Fruit fly (Drosophila melanogaster) whole organism, prepupa: Measurements from ENCODE around the gene CG16995.
A peak's percentile ranks its signal among the peaks of the same experiment; 100 is the strongest.

Experiments used
- Blimp-1 ChIP-seq: fragments of 200-800 bp; sonication (Bioruptor generic); optimal IDR thresholded peaks from 3 replicates; lab custom pipeline; 2017; ENCODE audit warnings: missing biosample characterization, missing genetic modification characterization, mild to moderate bottlenecking, moderate library complexity, missing genetic modification reagents
- CG10631 ChIP-seq: fragments of 200-800 bp; sonication (Bioruptor generic); optimal IDR thresholded peaks from 2 replicates; lab custom pipeline; 2016; ENCODE audit warnings: missing biosample characterization, missing genetic modification characterization
- CG11294 ChIP-seq: fragments of 200-800 bp; sonication (Bioruptor generic); IDR thresholded peaks from 2 replicates; pipeline ENCODE4 v1.3.6; 2022; ENCODE audit warnings: missing biosample characterization, missing genetic modification characterization
- CG11762 ChIP-seq: fragments of 200-800 bp; sonication (Bioruptor generic); optimal IDR thresholded peaks from 3 replicates; lab custom pipeline; 2016; ENCODE audit warnings: missing biosample characterization, missing genetic modification characterization; ENCODE audit not compliant: insufficient read depth
- CG15336 ChIP-seq: fragments of 200-800 bp; sonication (Bioruptor generic); IDR thresholded peaks from 2 replicates; pipeline ENCODE4 v1.3.6; 2022; ENCODE audit warnings: missing biosample characterization, missing genetic modification characterization
- CG16779 ChIP-seq: fragments of 200-800 bp; sonication (Bioruptor generic); optimal IDR thresholded peaks from 3 replicates; lab custom pipeline; 2017; ENCODE audit warnings: missing biosample characterization, mild to moderate bottlenecking, missing genetic modification characterization
- CG3032 ChIP-seq: fragments of 200-800 bp; optimal IDR thresholded peaks from 2 replicates; lab custom pipeline; 2019; ENCODE audit warnings: missing biosample characterization, mild to moderate bottlenecking, missing genetic modification characterization, moderate library complexity
- CG32006 ChIP-seq: fragments of 200-800 bp; sonication (Bioruptor generic); optimal IDR thresholded peaks from 3 replicates; lab custom pipeline; 2017; ENCODE audit warnings: missing biosample characterization, mild to moderate bottlenecking, missing genetic modification characterization
- CG3919 ChIP-seq: fragments of 200-800 bp; sonication (Bioruptor generic); optimal IDR thresholded peaks from 3 replicates; lab custom pipeline; 2016; ENCODE audit warnings: missing biosample characterization, missing genetic modification characterization
- CG4318 ChIP-seq: fragments of 200-800 bp; sonication (Bioruptor generic); optimal IDR thresholded peaks from 3 replicates; lab custom pipeline; 2017; ENCODE audit warnings: missing biosample characterization, mild to moderate bottlenecking, missing genetic modification characterization
- CG6163 ChIP-seq: fragments of 200-800 bp; sonication (Bioruptor generic); IDR thresholded peaks from 3 replicates; pipeline ENCODE4 v1.3.6; 2022; ENCODE audit warnings: missing biosample characterization, missing genetic modification characterization
- CG6276 ChIP-seq: fragments of 200-800 bp; sonication (Bioruptor generic); optimal IDR thresholded peaks from 2 replicates; lab custom pipeline; 2017; ENCODE audit warnings: missing biosample characterization, mild to moderate bottlenecking, missing genetic modification characterization
- CG6792 ChIP-seq: fragments of 200-800 bp; sonication (Bioruptor generic); optimal IDR thresholded peaks from 3 replicates; lab custom pipeline; 2016; ENCODE audit warnings: missing biosample characterization, missing genetic modification characterization
- CG7368 ChIP-seq: fragments of 200-800 bp; sonication (Bioruptor generic); optimal IDR thresholded peaks from 3 replicates; lab custom pipeline; 2016; ENCODE audit warnings: missing biosample characterization, missing genetic modification characterization
- CG8632 ChIP-seq: fragments of 200-800 bp; sonication (Bioruptor generic); optimal IDR thresholded peaks from 3 replicates; lab custom pipeline; 2016; ENCODE audit warnings: missing biosample characterization, missing genetic modification characterization
- Eip75B ChIP-seq: fragments of 200-800 bp; sonication (Bioruptor generic); optimal IDR thresholded peaks from 3 replicates; lab custom pipeline; 2016; ENCODE audit warnings: missing biosample characterization, missing genetic modification characterization
- Eip78C ChIP-seq: fragments of 200-800 bp; sonication (Bioruptor generic); peaks from one replicate; lab custom pipeline; 2016; ENCODE audit warnings: missing biosample characterization, missing genetic modification characterization
- Eip93F ChIP-seq: fragments of 200-800 bp; sonication (Bioruptor generic); optimal IDR thresholded peaks from 2 replicates; lab custom pipeline; 2016; ENCODE audit warnings: missing biosample characterization, mild to moderate bottlenecking, missing genetic modification characterization
- Gug ChIP-seq: fragments of 200-800 bp; sonication (Bioruptor generic); IDR thresholded peaks from 2 replicates; pipeline ENCODE4 v1.3.6; 2022; ENCODE audit warnings: missing biosample characterization, missing genetic modification characterization
- Hr38 ChIP-seq: sonication (Bioruptor generic); optimal IDR thresholded peaks from 2 replicates; lab custom pipeline; 2016; ENCODE audit warnings: missing biosample characterization, missing genetic modification characterization
- Hr39 ChIP-seq: fragments of 200-800 bp; sonication (Bioruptor generic); optimal IDR thresholded peaks from 2 replicates; lab custom pipeline; 2016; ENCODE audit warnings: missing biosample characterization, missing genetic modification characterization
- Lpt ChIP-seq: fragments of 200-800 bp; sonication (Bioruptor generic); optimal IDR thresholded peaks from 3 replicates; lab custom pipeline; 2016; ENCODE audit warnings: missing biosample characterization, missing genetic modification characterization
- Smox ChIP-seq: fragments of 200-800 bp; sonication (Bioruptor generic); optimal IDR thresholded peaks from 3 replicates; lab custom pipeline; 2016; ENCODE audit warnings: missing biosample characterization, missing genetic modification characterization
- Sox102F ChIP-seq: fragments of 200-800 bp; sonication (Bioruptor generic); optimal IDR thresholded peaks from 2 replicates; lab custom pipeline; 2016; ENCODE audit warnings: missing biosample characterization, mild to moderate bottlenecking, missing genetic modification characterization
- Sox15 ChIP-seq: fragments of 200-800 bp; sonication (Bioruptor generic); optimal IDR thresholded peaks from 3 replicates; lab custom pipeline; 2016; ENCODE audit warnings: missing biosample characterization, missing genetic modification characterization
- achi ChIP-seq: fragments of 200-800 bp; sonication (Bioruptor generic); optimal IDR thresholded peaks from 3 replicates; lab custom pipeline; 2016; ENCODE audit warnings: missing biosample characterization, missing genetic modification characterization
- acj6 ChIP-seq: fragments of 200-800 bp; sonication (Bioruptor generic); optimal IDR thresholded peaks from 3 replicates; lab custom pipeline; 2016; ENCODE audit warnings: missing biosample characterization, missing genetic modification characterization
- cyc ChIP-seq: fragments of 200-800 bp; sonication (Bioruptor generic); optimal IDR thresholded peaks from 3 replicates; lab custom pipeline; 2016; ENCODE audit warnings: missing biosample characterization, missing genetic modification characterization
- dac ChIP-seq: fragments of 200-800 bp; sonication (Bioruptor generic); optimal IDR thresholded peaks from 2 replicates; lab custom pipeline; 2017; ENCODE audit warnings: missing biosample characterization, mild to moderate bottlenecking, missing genetic modification characterization
- dsx ChIP-seq: fragments of 200-800 bp; optimal IDR thresholded peaks from 3 replicates; lab custom pipeline; 2019; ENCODE audit warnings: missing biosample characterization, mild to moderate bottlenecking, missing genetic modification characterization, moderate library complexity; ENCODE audit not compliant: poor library complexity, severe bottlenecking
- eg ChIP-seq: fragments of 200-800 bp; sonication (Bioruptor generic); IDR thresholded peaks from 3 replicates; pipeline ENCODE4 v1.3.6; 2022; ENCODE audit warnings: missing biosample characterization, missing genetic modification characterization
- esn ChIP-seq: fragments of 200-800 bp; sonication (Bioruptor generic); optimal IDR thresholded peaks from 2 replicates; lab custom pipeline; 2016; ENCODE audit warnings: missing biosample characterization, mild to moderate bottlenecking, missing genetic modification characterization, moderate library complexity
- fd85E ChIP-seq: fragments of 200-800 bp; sonication (Bioruptor generic); optimal IDR thresholded peaks from 3 replicates; lab custom pipeline; 2016; ENCODE audit warnings: missing biosample characterization, missing genetic modification characterization
- fkh ChIP-seq: fragments of 200-800 bp; sonication (Bioruptor generic); optimal IDR thresholded peaks from 3 replicates; lab custom pipeline; 2017; ENCODE audit warnings: missing biosample characterization, mild to moderate bottlenecking, missing genetic modification characterization, moderate library complexity
- net ChIP-seq: fragments of 200-800 bp; sonication (Bioruptor generic); optimal IDR thresholded peaks from 3 replicates; lab custom pipeline; 2016; ENCODE audit warnings: missing biosample characterization, missing genetic modification characterization
- salr ChIP-seq, 2 experiments: fragments of 200-800 bp; sonication (Bioruptor generic); optimal IDR thresholded peaks; 3 replicates each; lab custom pipeline; 2016 to 2018; ENCODE audit warnings: missing biosample characterization in 2 of 2, missing genetic modification characterization in 2 of 2, mild to moderate bottlenecking in 1 of 2
- ss ChIP-seq, 2 experiments: fragments of 200-800 bp; sonication (Bioruptor generic); optimal IDR thresholded peaks; 2 replicates in 1 of 2; 3 replicates in 1 of 2; lab custom pipeline; 2017 to 2018; ENCODE audit warnings: mild to moderate bottlenecking in 2 of 2, missing biosample characterization in 2 of 2, missing genetic modification characterization in 2 of 2, moderate library complexity in 1 of 2
- topi ChIP-seq: fragments of 200-800 bp; sonication (Bioruptor generic); optimal IDR thresholded peaks from 3 replicates; lab custom pipeline; 2016; ENCODE audit warnings: missing biosample characterization, missing genetic modification characterization
- vri ChIP-seq: fragments of 200-800 bp; sonication (Bioruptor generic); optimal IDR thresholded peaks from 3 replicates; lab custom pipeline; 2016; ENCODE audit warnings: missing biosample characterization, mild to moderate bottlenecking, missing genetic modification characterization

CG16995 gene

DNA sequence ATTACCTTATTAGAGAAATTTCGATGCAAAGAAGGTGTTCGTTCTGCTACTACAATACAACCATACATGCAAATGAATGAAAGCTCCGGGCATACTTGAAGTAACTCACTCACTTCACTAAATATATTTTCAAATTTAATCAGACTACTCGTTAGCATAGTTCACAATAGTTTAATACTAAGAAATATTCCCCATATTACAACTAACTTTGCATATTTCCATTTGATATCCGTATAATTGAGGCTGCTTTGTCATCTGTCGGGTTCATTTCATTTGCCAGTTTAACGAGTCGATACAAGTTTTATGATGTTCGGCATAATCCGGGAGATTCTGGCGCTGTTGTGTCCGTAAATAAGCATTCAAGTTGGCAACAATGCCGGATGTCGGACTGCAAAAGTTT is 17.1 kb upstream of the CG16995 start, which contains the start of gene robl22E:
robl22E (minus strand) TSS at position 101 of the 400 bp plus-strand sequence.
- no peak for TF ChIP-seq Sox15 (GFP tag; lab: Kevin White, UChicago)
- TF ChIP-seq ss (GFP tag; optimal IDR thresholded peaks at IDR 0.05; lab: Kevin White, UChicago) = no peak
- TF ChIP-seq Hr38 (GFP tag; lab: Kevin White, UChicago) = no peak
- TF ChIP-seq vri = no peak
- TF ChIP-seq Eip93F (GFP tag; lab: Kevin White, UChicago) = no peak
- no peak for TF ChIP-seq CG3919 (GFP tag; lab: Kevin White, UChicago)

DNA sequence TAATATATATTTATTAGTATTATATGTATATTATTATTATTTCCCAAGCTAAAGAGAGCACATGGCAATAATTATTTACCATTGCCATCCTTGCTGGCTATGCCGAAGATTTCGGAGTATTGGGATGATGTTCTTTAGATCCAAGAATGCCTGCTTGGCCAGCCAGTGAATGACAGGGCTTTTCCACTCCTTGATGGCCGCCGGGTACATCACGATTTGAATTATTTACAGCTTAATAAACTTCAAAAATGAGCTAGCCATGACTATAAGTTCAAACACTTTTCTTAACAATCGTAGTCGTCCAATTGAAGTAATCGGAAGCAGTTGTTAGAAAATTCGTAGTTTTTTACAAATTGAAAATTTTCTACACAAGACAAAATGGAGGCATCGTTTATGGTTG is 7.9 kb upstream of the CG16995 start, which contains the start of gene CG31949:
CG31949 (plus strand) TSS at position 301 of the 400 bp plus-strand sequence.
- TF ChIP-seq Eip93F (GFP tag; lab: Kevin White, UChicago) (no peak), CG6163 (no peak), CG8632 (GFP tag; lab: Kevin White, UChicago) (no peak), CG16779 (tag; lab: Kevin White, UChicago) (no peak), Gug (GFP tag; lab: Robert Waterston, UW) (no peak), fd85E (GFP tag; lab: Kevin White, UChicago) (no peak), Sox15 (GFP tag; lab: Kevin White, UChicago) (no peak), esn (GFP tag; lab: Kevin White, UChicago) (no peak), eg (GFP tag; lab: Robert Waterston, UW) (no peak)
- TF ChIP-seq, all 60 proteins: peak for 0

- TF ChIP-seq topi (GFP tag; lab: Kevin White, UChicago) = no peak
- TF ChIP-seq Sox15 (GFP tag; lab: Kevin White, UChicago) = no peak
- no peak for TF ChIP-seq CG3919 (GFP tag; lab: Kevin White, UChicago)
- no peak for TF ChIP-seq acj6
These were observed 3.7 kb downstream of the CG16995 start, which contains the start of gene eys for dm6 chr2L:2311449-2311848. TSS of gene eys (plus strand) at chr2L:2311680.

dm6 chr2L:2314165-2314564 is 6.4 kb downstream of the CG16995 start:
- TF ChIP-seq CG32006 (GFP tag; lab: Kevin White, UChicago) (peak; percentile 6), CG11294 (GFP tag; lab: Robert Waterston, UW) (no peak)

- TF ChIP-seq Hr39 (GFP tag; lab: Kevin White, UChicago) = no peak
- no peak for TF ChIP-seq net (GFP tag; lab: Kevin White, UChicago)
- TF ChIP-seq CG11762 (GFP tag; lab: Kevin White, UChicago) = no peak
- no peak for TF ChIP-seq dsx
- TF ChIP-seq CG4318 (GFP tag; lab: Kevin White, UChicago) = no peak
- TF ChIP-seq salr (GFP tag; optimal IDR thresholded peaks at IDR 0.05; lab: Kevin White, UChicago) = no peak
- no peak for TF ChIP-seq Blimp-1 (GFP tag; lab: Kevin White, UChicago)
- TF ChIP-seq CG6276 (GFP tag; lab: Kevin White, UChicago) = no peak
- TF ChIP-seq fkh (GFP tag; lab: Kevin White, UChicago) = no peak
- no peak for TF ChIP-seq achi (GFP tag; lab: Kevin White, UChicago)
- no peak for TF ChIP-seq dac (GFP tag; lab: Kevin White, UChicago)
- TF ChIP-seq fd85E (GFP tag; lab: Kevin White, UChicago) = no peak
- TF ChIP-seq eg (GFP tag; lab: Robert Waterston, UW) = no peak
- TF ChIP-seq CG3032 = no peak
- no peak for TF ChIP-seq ss (GFP tag; optimal IDR thresholded peaks at IDR 0.05; lab: Kevin White, UChicago)
- TF ChIP-seq CG6163 = no peak
- no peak for TF ChIP-seq Sox15 (GFP tag; lab: Kevin White, UChicago)
- no peak for TF ChIP-seq Eip78C (GFP tag; lab: Kevin White, UChicago)
These were observed 40.7 kb downstream of the CG16995 start for dm6 chr2L:2348479-2348878.

DNA sequence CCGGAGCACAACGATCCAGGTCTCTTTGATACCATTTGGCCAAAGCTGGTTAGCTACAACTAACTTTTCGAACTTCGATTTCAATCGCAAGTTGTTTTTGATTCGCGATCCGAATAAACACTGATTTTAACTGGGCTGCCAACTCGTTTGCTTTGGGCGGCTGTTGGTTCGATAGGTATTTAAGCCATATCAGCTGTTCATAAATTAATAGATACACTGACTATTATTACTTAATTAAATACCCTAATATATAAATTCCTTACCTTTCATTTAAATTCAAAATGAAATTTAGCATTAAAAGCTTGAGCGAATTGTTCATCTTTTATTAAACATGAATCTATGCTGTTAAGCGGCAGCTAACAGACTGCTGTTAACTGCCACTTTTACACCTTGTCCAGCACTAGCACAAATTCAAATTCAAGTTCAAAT is 49.5 kb downstream of the CG16995 start, which contains the start of gene CG9967:
CG9967 (minus strand) TSS at position 129 of the 429 bp plus-strand sequence.
- TF ChIP-seq CG10631 (GFP tag; lab: Kevin White, UChicago) = no peak
- peak; percentile 60 for TF ChIP-seq Eip78C (GFP tag; lab: Kevin White, UChicago)
- TF ChIP-seq CG16779 (tag; lab: Kevin White, UChicago) = no peak
- TF ChIP-seq Lpt (GFP tag; lab: Kevin White, UChicago) = no peak
- TF ChIP-seq CG7368 (GFP tag; lab: Kevin White, UChicago) = no peak
- TF ChIP-seq topi (GFP tag; lab: Kevin White, UChicago) = peak; percentile 13
- peak; percentile 52 for TF ChIP-seq fkh (GFP tag; lab: Kevin White, UChicago)
- TF ChIP-seq Sox102F (GFP tag; lab: Kevin White, UChicago) = no peak
- peak; percentile 37 for TF ChIP-seq Eip93F (GFP tag; lab: Kevin White, UChicago)
- TF ChIP-seq Smox (GFP tag; lab: Kevin White, UChicago) = no peak
- no peak for TF ChIP-seq CG6792 (GFP tag; lab: Kevin White, UChicago)
- no peak for TF ChIP-seq ss (GFP tag; optimal IDR thresholded peaks at IDR 0.05; lab: Kevin White, UChicago)
- TF ChIP-seq vri = peak; percentile 19
- TF ChIP-seq CG15336 (GFP tag; lab: Robert Waterston, UW) = no peak
- TF ChIP-seq CG11294 (GFP tag; lab: Robert Waterston, UW) = no peak
- no peak for TF ChIP-seq dac (GFP tag; lab: Kevin White, UChicago)
- TF ChIP-seq acj6 = peak; percentile 11
- TF ChIP-seq cyc (GFP tag; lab: Kevin White, UChicago) = no peak
- no peak for TF ChIP-seq Hr39 (GFP tag; lab: Kevin White, UChicago)
- TF ChIP-seq Eip75B = no peak
